Fruit fly (Drosophila melanogaster): ENCODE results near the gene to.

to gene

DNA sequence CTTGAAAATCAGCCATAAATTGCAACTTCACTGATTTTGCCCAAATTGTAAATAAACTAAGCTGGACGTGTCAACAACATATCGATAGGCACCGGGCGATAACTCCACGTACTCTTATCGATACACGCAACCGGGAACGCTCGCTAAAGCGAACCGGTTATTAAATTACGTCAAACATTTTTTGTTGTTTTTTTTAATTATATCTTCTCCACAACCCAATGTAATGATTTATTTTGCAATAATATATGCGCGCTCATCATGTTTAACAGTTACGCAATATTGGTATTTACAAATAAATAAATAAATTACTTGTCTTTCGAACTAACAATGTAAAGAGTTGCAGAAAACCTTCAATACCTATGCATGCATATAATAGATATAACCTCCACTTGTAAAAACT, 24.9 kb upstream of the to start, which contains the start of gene Saysd1 (continued):
- TF ChIP-seq CG13296 (GFP tag; optimal IDR thresholded peaks at IDR 0.05), result no peak
- peak; percentile 32; the same call in 1 of the 3 replicates for TF ChIP-seq gce (GFP tag; IDR thresholded peaks at IDR 0.05)
- peak; percentile 26 for TF ChIP-seq lbe (GFP tag; optimal IDR thresholded peaks at IDR 0.05)
- no peak for TF ChIP-seq gsb-n (tag; optimal IDR thresholded peaks at IDR 0.05)
- TF ChIP-seq sna (GFP tag; IDR thresholded peaks at IDR 0.05; ENCODE audit: partially characterized antibody), result peak; percentile 88
- peak; percentile 20 for TF ChIP-seq CG30403 (GFP tag; optimal IDR thresholded peaks at IDR 0.05)
- TF ChIP-seq CG2116 (GFP tag; optimal IDR thresholded peaks at IDR 0.05), result peak; percentile 46
- TF ChIP-seq CG14441 (GFP tag; IDR thresholded peaks at IDR 0.05), result peak; percentile 51; the same call in 1 of the 2 replicates
- peak; percentile 33 for TF ChIP-seq ftz-f1 (GFP tag; optimal IDR thresholded peaks at IDR 0.05)
- TF ChIP-seq CG11085 (GFP tag; IDR thresholded peaks at IDR 0.05), result 0 out of 2 replicates have a peak, but pooled peaks have one; percentile 8
- no peak for TF ChIP-seq ab (GFP tag; optimal IDR thresholded peaks at IDR 0.05)
- peak; percentile 25 for TF ChIP-seq CG14710 (tag; optimal IDR thresholded peaks at IDR 0.05)
- TF ChIP-seq CG42726 (GFP tag; IDR thresholded peaks at IDR 0.05; ENCODE audit: partially characterized antibody), result peak; percentile 29; the same call in 1 of the 2 replicates
- peak; percentile 30 for TF ChIP-seq tin (GFP tag; optimal IDR thresholded peaks at IDR 0.05)
- 0 out of 2 replicates have a peak, but pooled peaks have one; percentile 21 for TF ChIP-seq CG6689 (GFP tag; IDR thresholded peaks at IDR 0.05)
- no peak for TF ChIP-seq CG17912 (GFP tag; optimal IDR thresholded peaks at IDR 0.05)
- peak; percentile 62 for TF ChIP-seq sob (GFP tag; IDR thresholded peaks at IDR 0.05)
- TF ChIP-seq Six4 (GFP tag; optimal IDR thresholded peaks at IDR 0.05), result peak; percentile 13
- TF ChIP-seq Rx (GFP tag; IDR thresholded peaks at IDR 0.05), result peak; percentile 29; the same call in 1 of the 2 replicates
- no peak for TF ChIP-seq CG6813 (GFP tag; optimal IDR thresholded peaks at IDR 0.05)
- peak in 1 of 2 experiments; percentile 11 for TF ChIP-seq Hr51 (GFP tag; optimal IDR thresholded peaks at IDR 0.05)
- peak; percentile 10 for TF ChIP-seq Hmx (GFP tag; optimal IDR thresholded peaks at IDR 0.05)
- TF ChIP-seq ham (GFP tag; IDR thresholded peaks at IDR 0.05), result no peak
- peak; percentile 90 for TF ChIP-seq Dll (GFP tag; IDR thresholded peaks at IDR 0.05; ENCODE audit: partially characterized antibody)
- TF ChIP-seq Scr (GFP tag; IDR thresholded peaks at IDR 0.05; ENCODE audit: partially characterized antibody), result peak; percentile 86
- no peak for TF ChIP-seq Lim3 (GFP tag; IDR thresholded peaks at IDR 0.05)
- peak; percentile 50 for TF ChIP-seq Ets65A (GFP tag)
- no peak for TF ChIP-seq CG9215 (GFP tag; IDR thresholded peaks at IDR 0.05)
- TF ChIP-seq emc (GFP tag; optimal IDR thresholded peaks at IDR 0.05), result peak; percentile 6
- TF ChIP-seq CG2199 (GFP tag; IDR thresholded peaks at IDR 0.05), result 0 out of 3 replicates have a peak, but pooled peaks have one; percentile 48
- peak; percentile 10 for TF ChIP-seq CG7271 (tag; optimal IDR thresholded peaks at IDR 0.05)
- TF ChIP-seq CG6791 (GFP tag; IDR thresholded peaks at IDR 0.05; ENCODE audit: partially characterized antibody), result peak; percentile 92
- TF ChIP-seq Dbx (GFP tag; IDR thresholded peaks at IDR 0.05), result peak; percentile 45; the same call in 1 of the 3 replicates
- peak; percentile 14 for TF ChIP-seq kay (GFP tag; optimal IDR thresholded peaks at IDR 0.05)
- peak; percentile 71 for TF ChIP-seq grau (tag; optimal IDR thresholded peaks at IDR 0.05)
- TF ChIP-seq Myb (GFP tag; optimal IDR thresholded peaks at IDR 0.05), result peak; percentile 51
- peak; percentile 85 for TF ChIP-seq hb (GFP tag; IDR thresholded peaks at IDR 0.05; ENCODE audit: partially characterized antibody)
- peak; percentile 74 for TF ChIP-seq BEAF-32 (GFP tag; optimal IDR thresholded peaks at IDR 0.05)

DNA sequence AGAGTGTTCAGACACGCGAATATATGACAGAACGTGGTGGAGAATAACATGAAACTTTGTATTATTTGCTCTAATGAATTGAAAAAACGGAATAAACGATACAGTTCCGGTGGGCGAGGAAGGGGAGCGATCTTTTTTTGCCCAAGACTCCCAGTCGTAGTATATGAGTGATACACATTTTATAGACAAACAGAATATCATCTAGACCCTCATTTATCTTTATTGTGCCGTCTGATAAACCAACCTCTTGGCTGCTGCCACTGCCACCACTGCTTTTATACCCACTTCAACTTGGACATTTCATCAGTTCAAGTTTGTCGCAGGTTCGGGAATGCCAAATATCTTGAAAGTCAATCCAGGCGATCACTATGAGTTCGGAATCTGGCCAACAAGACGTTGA, 24.0 kb upstream of the to start, which contains the start of gene CG31106:
Gene CG31106 (plus strand): TSS at position 301 of the 400 bp plus-strand sequence.
- peak; percentile 22 for TF ChIP-seq Med (GFP tag)
- no peak for TF ChIP-seq aop (GFP tag; IDR thresholded peaks at IDR 0.05)

Measured in whole organism, embryonic.